Worm (Caenorhabditis elegans) whole organism, L2 larva: Measurements from ENCODE around the gene T24H10.1.

Experiments
- C34F6.9 ChIP-seq: fragments of 150-350 bp; optimal IDR thresholded peaks from 2 replicates; lab custom pipeline; 2014; ENCODE audit warnings: missing biosample characterization, missing genetic modification characterization
- F13H6.1 ChIP-seq: sonication (generic microtip); optimal IDR thresholded peaks from 2 replicates; lab custom pipeline; 2016; ENCODE audit warnings: missing genetic modification characterization, missing compliant biosample characterization
- R02D3.7 ChIP-seq: fragments of 150-350 bp; optimal IDR thresholded peaks from 2 replicates; lab custom pipeline; 2014; ENCODE audit warnings: missing biosample characterization, missing genetic modification characterization
- Y55F3AM.14 ChIP-seq: fragments of 200-800 bp; sonication (Bioruptor generic); optimal IDR thresholded peaks from 2 replicates; lab custom pipeline; 2018; ENCODE audit warnings: mild to moderate bottlenecking, missing genetic modification characterization, missing compliant biosample characterization
- ZK546.5 ChIP-seq: sonication (generic microtip); optimal IDR thresholded peaks from 2 replicates; lab custom pipeline; 2017; ENCODE audit warnings: missing biosample characterization, missing genetic modification characterization
- alr-1 ChIP-seq: fragments of 150-350 bp; optimal IDR thresholded peaks from 2 replicates; lab custom pipeline; 2014; ENCODE audit warnings: missing biosample characterization, missing genetic modification characterization
- aly-2 ChIP-seq: fragments of 150-350 bp; optimal IDR thresholded peaks from 2 replicates; lab custom pipeline; 2014; ENCODE audit warnings: missing biosample characterization, missing genetic modification characterization
- ama-1 ChIP-seq: fragments of 150-350 bp; optimal IDR thresholded peaks from 2 replicates; lab custom pipeline; 2018; ENCODE audit warnings: inconsistent platforms
- blmp-1 ChIP-seq: sonication (generic microtip); optimal IDR thresholded peaks from 2 replicates; lab custom pipeline; 2017; ENCODE audit warnings: missing genetic modification characterization, mild to moderate bottlenecking, missing compliant biosample characterization, antibody characterized with exemption, moderate library complexity; ENCODE audit not compliant: insufficient read depth
- ceh-16 ChIP-seq: fragments of 150-350 bp; optimal IDR thresholded peaks from 2 replicates; lab custom pipeline; 2014; ENCODE audit warnings: missing biosample characterization, missing genetic modification characterization
- ceh-82 ChIP-seq: fragments of 150-350 bp; optimal IDR thresholded peaks from 2 replicates; lab custom pipeline; 2014; ENCODE audit warnings: missing biosample characterization, missing genetic modification characterization
- crh-2 ChIP-seq: sonication (generic microtip); optimal IDR thresholded peaks from 2 replicates; lab custom pipeline; 2017; ENCODE audit warnings: missing biosample characterization, missing genetic modification characterization
- dmd-4 ChIP-seq: sonication (generic microtip); optimal IDR thresholded peaks from 2 replicates; lab custom pipeline; 2017; ENCODE audit warnings: missing biosample characterization, missing genetic modification characterization
- egl-27 ChIP-seq: sonication (generic microtip); optimal IDR thresholded peaks from 3 replicates; lab custom pipeline; 2017; ENCODE audit warnings: missing biosample characterization, missing genetic modification reagents, missing genetic modification characterization
- elt-1 ChIP-seq: fragments of 150-350 bp; optimal IDR thresholded peaks from 2 replicates; lab custom pipeline; 2014; ENCODE audit warnings: missing biosample characterization, missing genetic modification characterization
- elt-3 ChIP-seq: sonication (generic microtip); optimal IDR thresholded peaks from 2 replicates; lab custom pipeline; 2017; ENCODE audit warnings: missing biosample characterization, missing genetic modification characterization
- fos-1 ChIP-seq: fragments of 150-350 bp; optimal IDR thresholded peaks from 2 replicates; lab custom pipeline; 2014; ENCODE audit warnings: missing biosample characterization, missing genetic modification characterization
- gmeb-1 ChIP-seq: fragments of 150-350 bp; optimal IDR thresholded peaks from 2 replicates; lab custom pipeline; 2014; ENCODE audit warnings: missing biosample characterization, missing genetic modification characterization
- lin-11 ChIP-seq: fragments of 150-350 bp; sonication (generic microtip); optimal IDR thresholded peaks from 2 replicates; lab custom pipeline; 2014; ENCODE audit warnings: missing biosample characterization, missing genetic modification characterization, inconsistent platforms, mixed read lengths
- lin-13 ChIP-seq: fragments of 150-350 bp; optimal IDR thresholded peaks from 2 replicates; lab custom pipeline; 2014; ENCODE audit warnings: missing biosample characterization, missing genetic modification reagents, missing genetic modification characterization
- lin-39 ChIP-seq: fragments of 150-350 bp; optimal IDR thresholded peaks from 2 replicates; lab custom pipeline; 2014; ENCODE audit warnings: missing biosample characterization, missing genetic modification reagents, missing genetic modification characterization
- lsy-2 ChIP-seq, 2 experiments: fragments of 150-350 bp in 1 of 2; sonication (generic microtip) in 1 of 2; optimal IDR thresholded peaks; 2 replicates each; lab custom pipeline; 2014 to 2017; ENCODE audit warnings: missing biosample characterization in 2 of 2, missing genetic modification characterization in 2 of 2
- mab-5 ChIP-seq: fragments of 150-350 bp; optimal IDR thresholded peaks from 2 replicates; lab custom pipeline; 2014; ENCODE audit warnings: missing biosample characterization, missing genetic modification characterization
- mbf-1 ChIP-seq: sonication (generic microtip); optimal IDR thresholded peaks from 2 replicates; lab custom pipeline; 2017; ENCODE audit warnings: missing biosample characterization, missing genetic modification characterization
- mdl-1 ChIP-seq, 2 experiments: fragments of 150-350 bp in 1 of 2; sonication (generic microtip) in 1 of 2; optimal IDR thresholded peaks; 2 replicates each; lab custom pipeline; 2017; ENCODE audit warnings: missing biosample characterization in 2 of 2, missing genetic modification characterization in 2 of 2
- nhr-10 ChIP-seq: sonication (generic microtip); optimal IDR thresholded peaks from 2 replicates; lab custom pipeline; 2017; ENCODE audit warnings: missing biosample characterization, missing genetic modification characterization
- nhr-11 ChIP-seq: fragments of 150-350 bp; optimal IDR thresholded peaks from 2 replicates; lab custom pipeline; 2014; ENCODE audit warnings: missing biosample characterization, missing genetic modification characterization
- nhr-12 ChIP-seq: fragments of 150-350 bp; optimal IDR thresholded peaks from 2 replicates; lab custom pipeline; 2014; ENCODE audit warnings: missing biosample characterization, missing genetic modification characterization
- nhr-129 ChIP-seq: fragments of 150-350 bp; optimal IDR thresholded peaks from 2 replicates; lab custom pipeline; 2014; ENCODE audit warnings: missing biosample characterization, missing genetic modification characterization
- nhr-21 ChIP-seq: fragments of 150-350 bp; optimal IDR thresholded peaks from 2 replicates; lab custom pipeline; 2014; ENCODE audit warnings: missing biosample characterization, missing genetic modification characterization
- nhr-23 ChIP-seq: fragments of 150-350 bp; optimal IDR thresholded peaks from 2 replicates; lab custom pipeline; 2014; ENCODE audit warnings: missing biosample characterization, missing genetic modification reagents, missing genetic modification characterization
- nhr-237 ChIP-seq: fragments of 150-350 bp; optimal IDR thresholded peaks from 2 replicates; lab custom pipeline; 2014; ENCODE audit warnings: missing biosample characterization, missing genetic modification characterization
- nhr-25 ChIP-seq: fragments of 150-350 bp; sonication (generic microtip); optimal IDR thresholded peaks from 3 replicates; lab custom pipeline; 2014; ENCODE audit warnings: missing biosample characterization, missing genetic modification characterization
- nhr-6 ChIP-seq: fragments of 150-350 bp; optimal IDR thresholded peaks from 2 replicates; lab custom pipeline; 2014; ENCODE audit warnings: missing biosample characterization, missing genetic modification characterization
- nhr-77 ChIP-seq: fragments of 150-350 bp; optimal IDR thresholded peaks from 2 replicates; lab custom pipeline; 2014; ENCODE audit warnings: missing biosample characterization, missing genetic modification characterization
- peb-1 ChIP-seq: fragments of 150-350 bp; optimal IDR thresholded peaks from 2 replicates; lab custom pipeline; 2014; ENCODE audit warnings: missing biosample characterization, missing genetic modification characterization
- sem-4 ChIP-seq: fragments of 150-350 bp; optimal IDR thresholded peaks from 2 replicates; lab custom pipeline; 2014; ENCODE audit warnings: missing biosample characterization, missing genetic modification reagents, missing genetic modification characterization
- skn-1 ChIP-seq: sonication (generic microtip); optimal IDR thresholded peaks from 2 replicates; lab custom pipeline; 2017; ENCODE audit warnings: missing biosample characterization, missing genetic modification characterization
- sma-3 ChIP-seq: sonication (generic microtip); optimal IDR thresholded peaks from 2 replicates; lab custom pipeline; 2016; ENCODE audit warnings: missing genetic modification reagents, missing genetic modification characterization, missing compliant biosample characterization
- sma-9 ChIP-seq, 2 experiments: fragments of 150-350 bp in 1 of 2; sonication (generic microtip) in 1 of 2; optimal IDR thresholded peaks; 2 replicates each; lab custom pipeline; 2014 to 2016; ENCODE audit warnings: missing genetic modification characterization in 2 of 2, mild to moderate bottlenecking in 1 of 2, missing biosample characterization in 1 of 2, missing compliant biosample characterization in 1 of 2, missing genetic modification reagents in 1 of 2, moderate library complexity in 1 of 2
- snpc-4 ChIP-seq: fragments of 150-350 bp; optimal IDR thresholded peaks from 2 replicates; lab custom pipeline; 2014; ENCODE audit warnings: missing biosample characterization, missing genetic modification characterization
- unc-39 ChIP-seq: fragments of 150-350 bp; optimal IDR thresholded peaks from 2 replicates; lab custom pipeline; 2014; ENCODE audit warnings: missing biosample characterization, missing genetic modification characterization
- unc-55 ChIP-seq: fragments of 150-350 bp; sonication (generic microtip); optimal IDR thresholded peaks from 3 replicates; lab custom pipeline; 2014; ENCODE audit warnings: missing biosample characterization, missing genetic modification reagents, missing genetic modification characterization
- unc-62 ChIP-seq: fragments of 150-350 bp; optimal IDR thresholded peaks from 2 replicates; lab custom pipeline; 2014; ENCODE audit warnings: missing biosample characterization, missing genetic modification reagents, missing genetic modification characterization
- zag-1 ChIP-seq: fragments of 150-350 bp; optimal IDR thresholded peaks from 2 replicates; lab custom pipeline; 2014; ENCODE audit warnings: missing biosample characterization, missing genetic modification characterization
- ztf-1 ChIP-seq: fragments of 200-800 bp; sonication (Bioruptor generic); conservative IDR thresholded peaks from 2 replicates; pipeline ENCODE4 v1.3.6; 2022; ENCODE audit warnings: missing genetic modification characterization, missing compliant biosample characterization
- ztf-11 ChIP-seq: sonication (generic microtip); optimal IDR thresholded peaks from 2 replicates; lab custom pipeline; 2017; ENCODE audit warnings: missing biosample characterization, missing genetic modification characterization
- ztf-4 ChIP-seq: fragments of 150-350 bp; optimal IDR thresholded peaks from 2 replicates; lab custom pipeline; 2014; ENCODE audit warnings: missing biosample characterization, missing genetic modification characterization

T24H10.1 gene

DNA sequence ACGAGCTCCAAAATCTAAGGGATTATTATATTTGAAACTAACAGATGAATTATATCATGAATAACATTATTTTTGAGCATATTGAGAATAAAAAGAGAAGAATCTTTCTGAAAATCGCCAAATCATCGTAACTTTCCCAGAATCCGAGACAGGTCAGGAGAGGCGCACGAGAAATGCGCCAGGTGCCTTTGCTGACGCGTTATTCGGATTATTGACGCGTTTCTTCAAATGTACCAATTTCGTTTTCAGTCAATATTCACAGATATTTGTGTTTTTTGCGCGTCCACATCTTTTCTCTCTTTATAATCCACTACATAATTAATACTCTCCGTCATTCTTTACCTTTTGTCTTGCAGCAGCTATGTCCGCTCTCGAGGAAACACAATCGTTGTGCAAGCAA, at the start of gene T24H10.1:
TSS of gene T24H10.1 (plus strand) at position 355 of the 400 bp plus-strand sequence.
- TF ChIP-seq F13H6.1 (tag; lab: Kevin White, UChicago) (peak; percentile 77), fos-1 (tag; lab: Kevin White, UChicago) (peak; percentile 49), unc-55 (GFP tag; lab: Kevin White, UChicago) (peak; percentile 70), peb-1 (no peak), nhr-237 (tag; lab: Kevin White, UChicago) (no peak), blmp-1 (tag; lab: Kevin White, UChicago) (no peak), crh-2 (tag; lab: Kevin White, UChicago) (peak; percentile 48), lin-13 (peak; percentile 59), aly-2 (no peak), snpc-4 (tag; lab: Kevin White, UChicago) (peak; percentile 3), ceh-16 (tag; lab: Kevin White, UChicago) (no peak), gmeb-1 (tag; lab: Kevin White, UChicago) (peak; percentile 85), mab-5 (tag; lab: Kevin White, UChicago) (peak; percentile 43), nhr-25 (tag; lab: Kevin White, UChicago) (peak; percentile 64), nhr-10 (peak; percentile 20), nhr-77 (tag; lab: Kevin White, UChicago) (no peak), elt-1 (no peak), lsy-2 (tag; optimal IDR thresholded peaks at IDR 0.05; lab: Kevin White, UChicago) (peak; percentile 72 to 86), ztf-4 (tag; lab: Kevin White, UChicago) (no peak), nhr-6 (tag; lab: Kevin White, UChicago) (no peak), ZK546.5 (tag; lab: Kevin White, UChicago) (no peak), nhr-11 (tag; lab: Kevin White, UChicago) (no peak), unc-62 (no peak), mbf-1 (tag; lab: Kevin White, UChicago) (no peak), ama-1 (no peak), ceh-82 (tag; lab: Kevin White, UChicago) (no peak), R02D3.7 (tag; lab: Kevin White, UChicago) (no peak), elt-3 (tag; lab: Kevin White, UChicago) (no peak), zag-1 (no peak), ztf-11 (no peak), nhr-12 (tag; lab: Kevin White, UChicago) (no peak), skn-1 (tag; lab: Kevin White, UChicago) (no peak), C34F6.9 (tag; lab: Kevin White, UChicago) (peak; percentile 83), nhr-23 (no peak), lin-11 (tag; lab: Kevin White, UChicago) (peak; percentile 53), dmd-4 (tag; lab: Kevin White, UChicago) (no peak), sma-3 (GFP tag; lab: Kevin White, UChicago) (peak; percentile 43), unc-39 (tag; lab: Kevin White, UChicago) (no peak), sem-4 (tag; lab: Kevin White, UChicago) (peak; percentile 56), mdl-1 (tag; optimal IDR thresholded peaks at IDR 0.05; lab: Kevin White, UChicago) (no peak), sma-9 (GFP tag; optimal IDR thresholded peaks at IDR 0.05; lab: Kevin White, UChicago) (peak; percentile 62), sma-9 (tag; optimal IDR thresholded peaks at IDR 0.05; lab: Kevin White, UChicago) (no peak), Y55F3AM.14 (GFP tag; lab: Kevin White, UChicago) (no peak), alr-1 (no peak), egl-27 (peak; percentile 20), nhr-129 (peak; percentile 60), nhr-21 (tag; lab: Kevin White, UChicago) (peak; percentile 62), lin-39 (tag; lab: Kevin White, UChicago) (no peak), ztf-1 (GFP tag; lab: Robert Waterston, UW) (no peak)
